Worm (Caenorhabditis elegans) whole organism, L1 larva: ENCODE data around the gene mrck-1.

Experiments used
- C04F5.9 ChIP-seq: sonication (generic microtip); optimal IDR thresholded peaks from 2 replicates; lab custom pipeline; 2016; ENCODE audit warnings: missing genetic modification characterization, missing compliant biosample characterization
- C16A3.4 ChIP-seq: fragments of 150-350 bp; optimal IDR thresholded peaks from 2 replicates; lab custom pipeline; 2014; ENCODE audit warnings: missing biosample characterization, missing genetic modification characterization
- aha-1 ChIP-seq: fragments of 150-350 bp; optimal IDR thresholded peaks from 2 replicates; lab custom pipeline; 2014; ENCODE audit warnings: missing biosample characterization, missing genetic modification characterization
- aly-2 ChIP-seq: fragments of 150-350 bp; optimal IDR thresholded peaks from 2 replicates; lab custom pipeline; 2014; ENCODE audit warnings: missing biosample characterization, missing genetic modification characterization
- blmp-1 ChIP-seq: fragments of 150-350 bp; optimal IDR thresholded peaks from 2 replicates; lab custom pipeline; 2014; ENCODE audit warnings: missing biosample characterization, missing genetic modification characterization
- ceh-63 ChIP-seq: fragments of 200-800 bp; sonication (Bioruptor generic); optimal IDR thresholded peaks from 2 replicates; lab custom pipeline; 2018; ENCODE audit warnings: mild to moderate bottlenecking, missing genetic modification characterization, missing compliant biosample characterization
- ceh-8 ChIP-seq: fragments of 200-800 bp; sonication (Bioruptor generic); optimal IDR thresholded peaks from 2 replicates; lab custom pipeline; 2018; ENCODE audit warnings: mild to moderate bottlenecking, missing genetic modification characterization, moderate library complexity, missing compliant biosample characterization
- ceh-82 ChIP-seq, 3 experiments: fragments of 150-350 bp in 1 of 3; sonication (generic microtip) in 2 of 3; optimal IDR thresholded peaks; 2 replicates each; lab custom pipeline; 2014 to 2017; ENCODE audit warnings: missing biosample characterization in 3 of 3, missing genetic modification characterization in 3 of 3
- dpl-1 ChIP-seq, 3 experiments: fragments of 150-350 bp in 2 of 3; sonication (generic microtip) in 1 of 3; optimal IDR thresholded peaks; 2 replicates each; lab custom pipeline; 2014 to 2017; ENCODE audit warnings: missing biosample characterization in 3 of 3, missing genetic modification characterization in 3 of 3, missing genetic modification reagents in 3 of 3
- efl-1 ChIP-seq, 4 experiments: fragments of 150-350 bp; optimal IDR thresholded peaks in 3 of 4; peaks in 1 of 4; 1 replicate in 1 of 4; 2 replicates in 3 of 4; lab custom pipeline; 2014; ENCODE audit warnings: missing biosample characterization in 2 of 4, missing genetic modification characterization in 2 of 4, missing genetic modification reagents in 2 of 4
- egl-27 ChIP-seq, 2 experiments: fragments of 150-350 bp in 1 of 2; sonication (generic microtip); optimal IDR thresholded peaks; 3 replicates each; lab custom pipeline; 2017 to 2018; ENCODE audit warnings: missing biosample characterization in 2 of 2, missing genetic modification characterization in 2 of 2, missing genetic modification reagents in 2 of 2
- elt-2 ChIP-seq: sonication (generic microtip); optimal IDR thresholded peaks from 2 replicates; lab custom pipeline; 2016; ENCODE audit warnings: missing genetic modification characterization, mild to moderate bottlenecking, inconsistent platforms, missing compliant biosample characterization, missing genetic modification reagents
- fos-1 ChIP-seq: fragments of 150-350 bp; optimal IDR thresholded peaks from 2 replicates; lab custom pipeline; 2014; ENCODE audit warnings: missing biosample characterization, missing genetic modification characterization
- hlh-4 ChIP-seq: sonication (generic microtip); optimal IDR thresholded peaks from 2 replicates; lab custom pipeline; 2016; ENCODE audit warnings: mild to moderate bottlenecking, missing genetic modification characterization, missing compliant biosample characterization
- hpl-2 ChIP-seq: fragments of 150-350 bp; optimal IDR thresholded peaks from 2 replicates; lab custom pipeline; 2014; ENCODE audit warnings: missing biosample characterization, missing genetic modification reagents, missing genetic modification characterization
- irx-1 ChIP-seq: sonication (generic microtip); optimal IDR thresholded peaks from 2 replicates; lab custom pipeline; 2016; ENCODE audit warnings: missing genetic modification characterization, missing compliant biosample characterization
- isw-1 ChIP-seq: fragments of 200-800 bp; sonication (Bioruptor generic); IDR thresholded peaks from 2 replicates; pipeline ENCODE4 v1.3.6; 2022; ENCODE audit warnings: missing genetic modification characterization, missing compliant biosample characterization
- jun-1 ChIP-seq: fragments of 150-350 bp; optimal IDR thresholded peaks from 2 replicates; lab custom pipeline; 2014; ENCODE audit warnings: missing biosample characterization, missing genetic modification reagents, missing genetic modification characterization
- lin-13 ChIP-seq: fragments of 150-350 bp; optimal IDR thresholded peaks from 2 replicates; lab custom pipeline; 2014; ENCODE audit warnings: missing biosample characterization, missing genetic modification reagents, missing genetic modification characterization
- lin-14 ChIP-seq: fragments of 200-800 bp; sonication (Bioruptor generic); optimal IDR thresholded peaks from 2 replicates; lab custom pipeline; 2018; ENCODE audit warnings: mild to moderate bottlenecking, missing genetic modification characterization, moderate library complexity, missing compliant biosample characterization
- lin-35 ChIP-seq, 2 experiments: fragments of 150-350 bp; optimal IDR thresholded peaks; 2 replicates each; lab custom pipeline; 2014; ENCODE audit warnings: missing biosample characterization in 2 of 2, missing genetic modification characterization in 2 of 2, missing genetic modification reagents in 2 of 2
- lin-39 ChIP-seq: fragments of 150-350 bp; optimal IDR thresholded peaks from 2 replicates; lab custom pipeline; 2014; ENCODE audit warnings: missing biosample characterization, missing genetic modification reagents, missing genetic modification characterization
- lir-3 ChIP-seq: sonication (generic microtip); optimal IDR thresholded peaks from 2 replicates; lab custom pipeline; 2016; ENCODE audit warnings: mild to moderate bottlenecking, missing genetic modification characterization, moderate library complexity, missing compliant biosample characterization; ENCODE audit not compliant: poor library complexity
- lsy-2 ChIP-seq, 2 experiments: fragments of 150-350 bp; optimal IDR thresholded peaks; 2 replicates each; lab custom pipeline; 2014; ENCODE audit warnings: missing biosample characterization in 2 of 2, missing genetic modification characterization in 2 of 2
- mab-9 ChIP-seq: fragments of 200-800 bp; sonication (Bioruptor generic); IDR thresholded peaks from 2 replicates; pipeline ENCODE4 v1.3.6; 2022; ENCODE audit warnings: missing genetic modification reagents, missing genetic modification characterization, missing compliant biosample characterization
- mdl-1 ChIP-seq, 2 experiments: fragments of 150-350 bp; optimal IDR thresholded peaks; 2 replicates each; lab custom pipeline; 2014 to 2017; ENCODE audit warnings: missing biosample characterization in 2 of 2, missing genetic modification characterization in 2 of 2, inconsistent platforms in 1 of 2
- mep-1 ChIP-seq: fragments of 150-350 bp; optimal IDR thresholded peaks from 2 replicates; lab custom pipeline; 2014; ENCODE audit warnings: missing biosample characterization, missing genetic modification characterization
- nhr-11 ChIP-seq: fragments of 150-350 bp; optimal IDR thresholded peaks from 2 replicates; lab custom pipeline; 2014; ENCODE audit warnings: missing biosample characterization, missing genetic modification characterization
- nhr-19 ChIP-seq: fragments of 200-800 bp; sonication (Bioruptor generic); conservative IDR thresholded peaks from 2 replicates; pipeline ENCODE4 v1.3.6; 2022; ENCODE audit warnings: missing genetic modification characterization, missing compliant biosample characterization
- nhr-237 ChIP-seq: fragments of 150-350 bp; optimal IDR thresholded peaks from 2 replicates; lab custom pipeline; 2014; ENCODE audit warnings: missing biosample characterization, missing genetic modification characterization
- nhr-47 ChIP-seq: sonication (generic microtip); optimal IDR thresholded peaks from 2 replicates; lab custom pipeline; 2016; ENCODE audit warnings: mild to moderate bottlenecking, missing genetic modification characterization, moderate library complexity, missing compliant biosample characterization
- nhr-71 ChIP-seq: sonication (generic microtip); optimal IDR thresholded peaks from 2 replicates; lab custom pipeline; 2016; ENCODE audit warnings: mild to moderate bottlenecking, missing genetic modification characterization, moderate library complexity, missing compliant biosample characterization
- nhr-76 ChIP-seq: sonication (generic microtip); optimal IDR thresholded peaks from 2 replicates; lab custom pipeline; 2017; ENCODE audit warnings: missing biosample characterization, missing genetic modification characterization
- nhr-85 ChIP-seq: sonication (generic microtip); peaks from one replicate; lab custom pipeline; 2016; ENCODE audit warnings: missing genetic modification characterization, inconsistent platforms, missing compliant biosample characterization
- nhr-90 ChIP-seq: sonication (generic microtip); optimal IDR thresholded peaks from 2 replicates; lab custom pipeline; 2016; ENCODE audit warnings: mild to moderate bottlenecking, missing genetic modification characterization, missing compliant biosample characterization; ENCODE audit not compliant: poor library complexity
- pag-3 ChIP-seq: sonication (generic microtip); optimal IDR thresholded peaks from 2 replicates; lab custom pipeline; 2017; ENCODE audit warnings: missing genetic modification characterization, mild to moderate bottlenecking, missing compliant biosample characterization, antibody characterized with exemption, borderline replicate concordance; ENCODE audit not compliant: insufficient read depth
- pax-3 ChIP-seq: fragments of 200-800 bp; sonication (Bioruptor generic); optimal IDR thresholded peaks from 2 replicates; lab custom pipeline; 2018; ENCODE audit warnings: mild to moderate bottlenecking, missing genetic modification characterization, moderate library complexity, missing compliant biosample characterization
- pqm-1 ChIP-seq: sonication (generic microtip); optimal IDR thresholded peaks from 3 replicates; lab custom pipeline; 2017; ENCODE audit warnings: missing biosample characterization, missing genetic modification characterization
- rnt-1 ChIP-seq: sonication (generic microtip); optimal IDR thresholded peaks from 2 replicates; lab custom pipeline; 2016; ENCODE audit warnings: mild to moderate bottlenecking, missing genetic modification characterization, moderate library complexity, missing compliant biosample characterization
- skn-1 ChIP-seq: fragments of 150-350 bp; optimal IDR thresholded peaks from 2 replicates; lab custom pipeline; 2014; ENCODE audit warnings: missing biosample characterization, missing genetic modification characterization
- snpc-4 ChIP-seq: fragments of 150-350 bp; optimal IDR thresholded peaks from 2 replicates; lab custom pipeline; 2014; ENCODE audit warnings: missing biosample characterization, missing genetic modification characterization
- sup-37 ChIP-seq: fragments of 200-800 bp; sonication (Bioruptor generic); optimal IDR thresholded peaks from 2 replicates; lab custom pipeline; 2018; ENCODE audit warnings: mild to moderate bottlenecking, missing genetic modification characterization, missing compliant biosample characterization
- tbx-2 ChIP-seq: sonication (generic microtip); optimal IDR thresholded peaks from 2 replicates; lab custom pipeline; 2016; ENCODE audit warnings: missing genetic modification characterization, missing compliant biosample characterization
- tlp-1 ChIP-seq: fragments of 150-350 bp; optimal IDR thresholded peaks from 2 replicates; lab custom pipeline; 2014; ENCODE audit warnings: missing biosample characterization, missing genetic modification characterization
- unc-86 ChIP-seq: sonication (generic microtip); optimal IDR thresholded peaks from 2 replicates; lab custom pipeline; 2016; ENCODE audit warnings: missing genetic modification characterization, missing compliant biosample characterization
- unc-98 ChIP-seq: fragments of 200-800 bp; sonication (Bioruptor generic); IDR thresholded peaks from 2 replicates; pipeline ENCODE4 v1.3.6; 2022; ENCODE audit warnings: missing genetic modification characterization, missing compliant biosample characterization
- vab-15 ChIP-seq: sonication (generic microtip); optimal IDR thresholded peaks from 2 replicates; lab custom pipeline; 2017; ENCODE audit warnings: missing genotype, mild to moderate bottlenecking, missing genetic modification characterization, missing compliant biosample characterization
- xbp-1 ChIP-seq: sonication (generic microtip); optimal IDR thresholded peaks from 2 replicates; lab custom pipeline; 2016; ENCODE audit warnings: missing genetic modification characterization, missing compliant biosample characterization
- zag-1 ChIP-seq: fragments of 150-350 bp; optimal IDR thresholded peaks from 2 replicates; lab custom pipeline; 2014; ENCODE audit warnings: missing biosample characterization, missing genetic modification characterization
- zip-4 ChIP-seq: fragments of 200-800 bp; sonication (Bioruptor generic); optimal IDR thresholded peaks from 2 replicates; lab custom pipeline; 2018; ENCODE audit warnings: mild to moderate bottlenecking, missing genetic modification characterization, moderate library complexity, missing compliant biosample characterization
- ztf-4 ChIP-seq: fragments of 150-350 bp; optimal IDR thresholded peaks from 2 replicates; lab custom pipeline; 2014; ENCODE audit warnings: missing biosample characterization, missing genetic modification characterization

mrck-1 gene

ce11 chrV:6229457-6229949, 37.6 kb downstream of the mrck-1 start:
- peak; percentile 80 for TF ChIP-seq nhr-90 (tag; lab: Kevin White, UChicago)
- TF ChIP-seq nhr-11, result peak; percentile 40
- TF ChIP-seq sup-37 (GFP tag; lab: Kevin White, UChicago), result no peak
- peak; percentile 23 for TF ChIP-seq zip-4 (GFP tag; lab: Kevin White, UChicago)
- peak; percentile 70 for TF ChIP-seq ztf-4 (tag; lab: Kevin White, UChicago)
- peak; percentile 97 for TF ChIP-seq nhr-85 (tag; lab: Kevin White, UChicago)
- peak; percentile 2 for TF ChIP-seq fos-1
- no peak for TF ChIP-seq zag-1 (tag; lab: Kevin White, UChicago)
- TF ChIP-seq elt-2 (tag; lab: Kevin White, UChicago), result peak; percentile 96
- TF ChIP-seq aha-1 (tag; lab: Kevin White, UChicago), result no peak
- TF ChIP-seq tbx-2 (tag; lab: Kevin White, UChicago), result peak; percentile 80
- peak; percentile 93 for TF ChIP-seq blmp-1 (tag; lab: Kevin White, UChicago)
- no peak for TF ChIP-seq ceh-82 (tag; optimal IDR thresholded peaks at IDR 0.05; lab: Kevin White, UChicago)
- TF ChIP-seq hlh-4 (tag; lab: Kevin White, UChicago), result no peak
- TF ChIP-seq jun-1 (tag; lab: Kevin White, UChicago), result peak; percentile 80
- no peak for TF ChIP-seq lin-39
- peak; percentile 92 for TF ChIP-seq nhr-71
- peak; percentile 62 for TF ChIP-seq nhr-47
- TF ChIP-seq isw-1, result no peak
- TF ChIP-seq rnt-1 (tag; lab: Kevin White, UChicago), result peak; percentile 67
- TF ChIP-seq mdl-1 (tag; optimal IDR thresholded peaks at IDR 0.05; lab: Kevin White, UChicago), result peak in 1 of 2 experiments; percentile 67
- TF ChIP-seq nhr-76 (tag; lab: Kevin White, UChicago), result no peak
- TF ChIP-seq efl-1 (optimal IDR thresholded peaks at IDR 0.05; lab: Kevin White, UChicago), result peak; percentile 21 to 32
- peak; percentile 3 to 94 for TF ChIP-seq efl-1 (GFP tag; optimal IDR thresholded peaks at IDR 0.05 in 1 of 2; lab: Kevin White, UChicago)
- peak; percentile 63 to 80 for TF ChIP-seq lsy-2 (tag; optimal IDR thresholded peaks at IDR 0.05; lab: Kevin White, UChicago)
- no peak for TF ChIP-seq ceh-63
- TF ChIP-seq pqm-1 (tag; lab: Kevin White, UChicago), result peak; percentile 44
- peak; percentile 59 for TF ChIP-seq xbp-1 (tag; lab: Kevin White, UChicago)
- peak; percentile 58 for TF ChIP-seq pag-3 (tag; lab: Kevin White, UChicago)
- TF ChIP-seq mab-9 (GFP tag; lab: Robert Waterston, UW), result 0 out of 2 replicates have a peak, but pooled peaks have one; percentile 48
- TF ChIP-seq C16A3.4 (tag; lab: Kevin White, UChicago), result peak; percentile 58
- TF ChIP-seq ceh-8 (GFP tag; lab: Kevin White, UChicago), result no peak
- no peak for TF ChIP-seq C04F5.9 (tag; lab: Kevin White, UChicago)
- peak; percentile 54 for TF ChIP-seq irx-1
- TF ChIP-seq dpl-1 (GFP tag; optimal IDR thresholded peaks at IDR 0.05; lab: Kevin White, UChicago), result peak in 2 of 3 experiments; percentile 4 to 32
- peak; percentile 23 for TF ChIP-seq aly-2
- TF ChIP-seq lin-13 (GFP tag; lab: Kevin White, UChicago), result peak; percentile 29
- no peak for TF ChIP-seq unc-86 (tag; lab: Kevin White, UChicago)
- TF ChIP-seq nhr-237 (tag; lab: Kevin White, UChicago), result peak; percentile 17
- TF ChIP-seq pax-3, result no peak
- TF ChIP-seq nhr-19 (GFP tag; lab: Robert Waterston, UW), result peak; percentile 74
- peak; percentile 10 to 42 for TF ChIP-seq egl-27 (tag; optimal IDR thresholded peaks at IDR 0.05; lab: Kevin White, UChicago)
- peak; percentile 44 for TF ChIP-seq skn-1
- TF ChIP-seq mep-1 (tag; lab: Kevin White, UChicago), result peak; percentile 38
- TF ChIP-seq lir-3 (tag; lab: Kevin White, UChicago), result no peak
- TF ChIP-seq lin-35 (GFP tag; optimal IDR thresholded peaks at IDR 0.05; lab: Kevin White, UChicago), result peak; percentile 56 to 66
- TF ChIP-seq unc-98 (GFP tag; lab: Robert Waterston, UW), result no peak
- TF ChIP-seq snpc-4 (tag; lab: Kevin White, UChicago), result no peak
- TF ChIP-seq hpl-2 (GFP tag; lab: Kevin White, UChicago), result peak; percentile 72
- TF ChIP-seq tlp-1 (tag; lab: Kevin White, UChicago), result peak; percentile 72
- TF ChIP-seq vab-15, result peak; percentile 29
- peak; percentile 94 for TF ChIP-seq lin-14 (GFP tag; lab: Kevin White, UChicago)
